Worm (Caenorhabditis elegans): ENCODE data around the gene txt-12.

DNA sequence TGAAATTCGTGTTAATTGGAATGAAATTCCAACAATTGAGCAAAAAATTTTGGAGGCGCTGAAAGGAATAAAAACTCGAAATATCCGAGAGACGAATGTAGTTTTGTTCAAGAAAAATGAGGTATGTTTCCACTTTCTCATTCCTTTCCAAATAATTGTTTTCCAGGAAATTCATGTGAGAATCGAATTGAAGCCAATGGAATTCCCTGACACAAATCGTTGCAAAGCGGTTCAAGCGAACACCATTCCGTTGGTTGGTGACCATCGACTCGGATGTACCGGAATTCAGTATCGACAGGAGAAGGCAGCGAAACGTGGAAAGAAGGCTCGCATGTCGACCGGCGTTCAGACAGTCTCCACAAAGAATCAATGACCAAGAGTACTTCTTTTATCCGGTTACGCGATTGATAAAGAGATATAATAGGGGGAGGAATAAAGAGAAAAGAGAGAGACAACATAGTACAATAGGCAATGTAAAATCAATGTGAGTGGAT, 36.4 kb upstream of the txt-12 start:
- TF ChIP-seq F13H6.1 (tag; optimal IDR thresholded peaks at IDR 0.05) (no peak), egl-27 (tag; optimal IDR thresholded peaks at IDR 0.05) (no peak), R02D3.7 (tag; optimal IDR thresholded peaks at IDR 0.05) (no peak), elt-3 (tag; optimal IDR thresholded peaks at IDR 0.05) (no peak), unc-62 (GFP tag; optimal IDR thresholded peaks at IDR 0.05) (no peak), lsy-2 (tag; optimal IDR thresholded peaks at IDR 0.05) (no peak)

All from whole organism, L2 larva.